Fruit fly (Drosophila melanogaster): ENCODE measurements around the gene Ttc26.

Ttc26 gene

dm6 chr3R:15804678-15805077 is 30.5 kb downstream of the Ttc26 start:
- TF ChIP-seq CG6792 (GFP tag; optimal IDR thresholded peaks at IDR 0.05) (no peak), Gug (GFP tag; IDR thresholded peaks at IDR 0.05) (no peak), CG6854 (GFP tag; optimal IDR thresholded peaks at IDR 0.05) (no peak), dsx (GFP tag; optimal IDR thresholded peaks at IDR 0.05; ENCODE audit: poor library complexity, severe bottlenecking) (peak; percentile 96)

dm6 chr3R:15806341-15806740 is 32.1 kb downstream of the Ttc26 start:
- peak; percentile 26 for TF ChIP-seq lz (GFP tag; optimal IDR thresholded peaks at IDR 0.05)
- no peak for TF ChIP-seq eg (GFP tag; IDR thresholded peaks at IDR 0.05)
- TF ChIP-seq Hr4 (GFP tag; optimal IDR thresholded peaks at IDR 0.05) = peak; percentile 47
- no peak for TF ChIP-seq OdsH (GFP tag; optimal IDR thresholded peaks at IDR 0.05)
- TF ChIP-seq Gug (GFP tag; IDR thresholded peaks at IDR 0.05) = no peak
- no peak for TF ChIP-seq dac (GFP tag; optimal IDR thresholded peaks at IDR 0.05)
- TF ChIP-seq CG6276 (GFP tag; optimal IDR thresholded peaks at IDR 0.05) = no peak
- TF ChIP-seq CG8119 (GFP tag; IDR thresholded peaks at IDR 0.05) = peak; percentile 36; the same call in 2 of the 3 replicates
- TF ChIP-seq esn (GFP tag; optimal IDR thresholded peaks at IDR 0.05) = peak; percentile 45
- TF ChIP-seq fkh (GFP tag; optimal IDR thresholded peaks at IDR 0.05) = no peak
- TF ChIP-seq salr (GFP tag; optimal IDR thresholded peaks at IDR 0.05) = peak in 1 of 2 experiments; percentile 34
- peak; percentile 75 for TF ChIP-seq CG32006 (GFP tag; optimal IDR thresholded peaks at IDR 0.05)
- no peak for TF ChIP-seq spab (GFP tag; optimal IDR thresholded peaks at IDR 0.05)
- no peak for TF ChIP-seq CG8319 (GFP tag; optimal IDR thresholded peaks at IDR 0.05)
- TF ChIP-seq topi (GFP tag; optimal IDR thresholded peaks at IDR 0.05) = peak; percentile 45
- TF ChIP-seq CG10631 (GFP tag; optimal IDR thresholded peaks at IDR 0.05) = no peak
- TF ChIP-seq pdm3 (GFP tag; optimal IDR thresholded peaks at IDR 0.05) = no peak
- peak; percentile 86 for TF ChIP-seq Eip78C (GFP tag)
- TF ChIP-seq achi (GFP tag; optimal IDR thresholded peaks at IDR 0.05) = peak; percentile 3
- TF ChIP-seq cyc (GFP tag; optimal IDR thresholded peaks at IDR 0.05) = no peak
- TF ChIP-seq Hr39 (GFP tag; optimal IDR thresholded peaks at IDR 0.05) = peak; percentile 5
- no peak for TF ChIP-seq CG16779 (tag; optimal IDR thresholded peaks at IDR 0.05)
- TF ChIP-seq Lpt (GFP tag; optimal IDR thresholded peaks at IDR 0.05) = peak; percentile 2
- TF ChIP-seq CG1621 (tag; optimal IDR thresholded peaks at IDR 0.05) = no peak
- no peak for TF ChIP-seq CG9139 (GFP tag; optimal IDR thresholded peaks at IDR 0.05)
- TF ChIP-seq svp (GFP tag) = peak; percentile 68
- TF ChIP-seq CG34406 (GFP tag; optimal IDR thresholded peaks at IDR 0.05) = no peak
- TF ChIP-seq CG15336 (GFP tag; IDR thresholded peaks at IDR 0.05) = 0 out of 2 replicates have a peak, but pooled peaks have one; percentile 26
- no peak for TF ChIP-seq net (GFP tag; optimal IDR thresholded peaks at IDR 0.05)
- TF ChIP-seq CG3032 (tag; optimal IDR thresholded peaks at IDR 0.05) = no peak
- TF ChIP-seq CG3919 (GFP tag; optimal IDR thresholded peaks at IDR 0.05) = no peak
- no peak for TF ChIP-seq Sox15 (GFP tag; optimal IDR thresholded peaks at IDR 0.05)
- TF ChIP-seq Met (GFP tag; optimal IDR thresholded peaks at IDR 0.05) = peak; percentile 40

dm6 chr3R:15807306-15807705 is 33.1 kb downstream of the Ttc26 start:
- TF ChIP-seq CG6854 (GFP tag; optimal IDR thresholded peaks at IDR 0.05) = peak; percentile 39
- no peak for TF ChIP-seq achi (GFP tag; optimal IDR thresholded peaks at IDR 0.05)
- TF ChIP-seq net (GFP tag; optimal IDR thresholded peaks at IDR 0.05) = peak; percentile 11
- no peak for TF ChIP-seq CG9139 (GFP tag; optimal IDR thresholded peaks at IDR 0.05)
- TF ChIP-seq dac (GFP tag; optimal IDR thresholded peaks at IDR 0.05) = no peak
- TF ChIP-seq pdm3 (GFP tag; optimal IDR thresholded peaks at IDR 0.05) = peak; percentile 1
- TF ChIP-seq dsx (GFP tag; optimal IDR thresholded peaks at IDR 0.05; ENCODE audit: poor library complexity, severe bottlenecking) = peak; percentile 94
- TF ChIP-seq CG1621 (tag; optimal IDR thresholded peaks at IDR 0.05) = peak; percentile 69

- TF ChIP-seq CG9139 (GFP tag; optimal IDR thresholded peaks at IDR 0.05) (no peak), CG6163 (GFP tag; IDR thresholded peaks at IDR 0.05) (0 out of 3 replicates have a peak, but pooled peaks have one; percentile 17), CG8319 (GFP tag; optimal IDR thresholded peaks at IDR 0.05) (no peak), CG8119 (GFP tag; IDR thresholded peaks at IDR 0.05) (no peak), Blimp-1 (GFP tag; optimal IDR thresholded peaks at IDR 0.05) (peak; percentile 41), fd59A (GFP tag; optimal IDR thresholded peaks at IDR 0.05) (no peak), CG1621 (tag; optimal IDR thresholded peaks at IDR 0.05) (no peak), Sox102F (GFP tag; optimal IDR thresholded peaks at IDR 0.05) (no peak), Hr39 (GFP tag; optimal IDR thresholded peaks at IDR 0.05) (no peak)
Measured at dm6 chr3R:15807877-15808381, 33.7 kb downstream of the Ttc26 start.

All from whole organism, prepupa.